Worm (Caenorhabditis elegans): Measurements from ENCODE around the gene rps-11.

The rps-11 gene

DNA sequence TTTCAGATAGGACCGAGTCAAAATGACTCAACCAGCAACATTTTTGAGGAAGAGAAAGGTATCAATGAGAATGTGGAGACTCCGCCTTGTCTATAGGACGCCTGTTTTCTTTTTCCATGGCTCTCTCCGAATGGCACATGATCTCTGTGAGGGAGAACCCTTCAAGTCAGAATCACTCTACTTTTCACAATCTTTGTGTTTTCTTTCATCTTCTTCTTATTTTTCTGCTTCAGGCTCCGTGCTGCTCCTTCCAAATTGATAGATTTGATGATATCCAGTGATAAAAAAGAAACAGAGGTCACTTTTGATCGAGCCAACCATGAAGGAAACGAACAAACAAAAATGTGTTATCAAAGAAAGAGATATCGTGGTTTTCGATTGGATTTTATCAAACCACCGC, 46.6 kb downstream of the rps-11 start, which contains the start of gene ZK809.8:
Gene ZK809.8 (minus strand): TSS at position 34 of the 400 bp plus-strand sequence.
- TF ChIP-seq C34F6.9 (tag; optimal IDR thresholded peaks at IDR 0.05) (peak; percentile 30), lin-39 (tag; optimal IDR thresholded peaks at IDR 0.05) (no peak), F13H6.1 (tag; optimal IDR thresholded peaks at IDR 0.05) (peak; percentile 64), lin-13 (GFP tag; optimal IDR thresholded peaks at IDR 0.05) (no peak), nhr-129 (tag; optimal IDR thresholded peaks at IDR 0.05) (peak; percentile 44), sma-9 (GFP tag; optimal IDR thresholded peaks at IDR 0.05) (peak; percentile 62), sma-9 (tag; optimal IDR thresholded peaks at IDR 0.05) (no peak), nhr-6 (tag; optimal IDR thresholded peaks at IDR 0.05) (peak; percentile 2), lsy-2 (tag; optimal IDR thresholded peaks at IDR 0.05) (peak in 1 of 2 experiments; percentile 27)

DNA sequence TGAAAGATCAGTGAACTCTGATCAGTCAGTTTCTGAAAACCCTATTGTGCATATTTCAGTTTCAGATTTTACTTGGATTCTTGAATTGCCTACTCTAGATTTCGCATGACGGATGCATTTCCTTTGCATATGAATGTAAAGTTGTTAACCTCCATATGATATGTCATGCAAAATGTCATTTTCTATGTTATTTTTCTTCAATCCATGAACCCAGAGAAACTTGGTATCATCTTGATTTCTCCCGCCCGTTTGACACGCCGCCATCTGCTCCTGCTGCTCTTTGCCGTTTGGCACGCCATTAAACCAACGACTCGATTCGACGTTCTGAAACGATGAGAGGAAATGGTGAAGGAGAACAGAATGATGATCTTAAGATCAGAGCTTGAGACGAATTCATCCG, 47.9 kb downstream of the rps-11 start:
- TF ChIP-seq unc-62 (GFP tag; optimal IDR thresholded peaks at IDR 0.05) (no peak), nhr-77 (tag; optimal IDR thresholded peaks at IDR 0.05) (no peak), dmd-4 (tag; optimal IDR thresholded peaks at IDR 0.05) (no peak), nhr-11 (tag; optimal IDR thresholded peaks at IDR 0.05) (no peak), skn-1 (tag; optimal IDR thresholded peaks at IDR 0.05) (no peak), nhr-12 (tag; optimal IDR thresholded peaks at IDR 0.05) (no peak), Y55F3AM.14 (GFP tag; optimal IDR thresholded peaks at IDR 0.05) (no peak), mdl-1 (tag; optimal IDR thresholded peaks at IDR 0.05) (no peak), egl-27 (tag; optimal IDR thresholded peaks at IDR 0.05) (no peak), lin-13 (GFP tag; optimal IDR thresholded peaks at IDR 0.05) (no peak), aly-2 (tag; optimal IDR thresholded peaks at IDR 0.05) (no peak), crh-2 (tag; optimal IDR thresholded peaks at IDR 0.05) (no peak), C34F6.9 (tag; optimal IDR thresholded peaks at IDR 0.05) (no peak), nhr-237 (tag; optimal IDR thresholded peaks at IDR 0.05) (no peak), ceh-82 (tag; optimal IDR thresholded peaks at IDR 0.05) (no peak), alr-1 (tag; optimal IDR thresholded peaks at IDR 0.05) (no peak), nhr-23 (tag; optimal IDR thresholded peaks at IDR 0.05) (no peak), ztf-11 (tag; optimal IDR thresholded peaks at IDR 0.05) (no peak)

DNA sequence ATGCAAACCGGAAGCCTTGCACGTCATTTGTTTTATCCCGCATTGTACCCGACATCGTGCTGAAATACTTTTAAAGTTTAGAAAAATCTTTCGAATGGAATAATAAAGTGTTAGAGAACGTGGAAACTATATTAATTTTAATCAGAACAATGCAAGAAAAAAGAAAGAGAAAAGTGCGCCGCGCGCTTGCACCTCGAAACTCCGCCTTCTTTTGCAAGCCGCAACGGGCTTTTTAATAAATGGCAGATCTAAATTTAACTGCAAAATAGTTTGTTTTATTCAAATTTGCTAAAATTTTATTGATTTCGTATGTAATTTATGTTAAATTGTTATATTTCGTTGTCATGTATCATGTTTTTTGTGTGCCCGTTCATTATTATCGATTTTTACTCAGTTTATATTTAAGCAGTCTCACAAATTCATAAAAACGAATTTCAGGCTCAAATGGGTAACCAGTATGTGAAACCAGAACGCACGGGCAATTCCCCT, 49.6 kb downstream of the rps-11 start, which contains the start of the genes acl-3 and ndub-6:
Gene acl-3 (minus strand): TSS at position 59 of the 489 bp plus-strand sequence.
Gene ndub-6 (plus strand): TSS at position 439 of the 489 bp plus-strand sequence.
- TF ChIP-seq zag-1 (tag; optimal IDR thresholded peaks at IDR 0.05) = no peak
- TF ChIP-seq lsy-2 (tag; optimal IDR thresholded peaks at IDR 0.05) = peak in 1 of 2 experiments; percentile 14
- no peak for TF ChIP-seq mdl-1 (tag; optimal IDR thresholded peaks at IDR 0.05)
- no peak for TF ChIP-seq elt-1 (tag; optimal IDR thresholded peaks at IDR 0.05)
- TF ChIP-seq ztf-4 (tag; optimal IDR thresholded peaks at IDR 0.05) = no peak
- no peak for TF ChIP-seq ceh-82 (tag; optimal IDR thresholded peaks at IDR 0.05)
- TF ChIP-seq C34F6.9 (tag; optimal IDR thresholded peaks at IDR 0.05) = peak; percentile 8
- no peak for TF ChIP-seq unc-55 (GFP tag; optimal IDR thresholded peaks at IDR 0.05)
- no peak for TF ChIP-seq crh-2 (tag; optimal IDR thresholded peaks at IDR 0.05)
